Fruit fly (Drosophila melanogaster): ENCODE results near the gene SkpA.

DNA sequence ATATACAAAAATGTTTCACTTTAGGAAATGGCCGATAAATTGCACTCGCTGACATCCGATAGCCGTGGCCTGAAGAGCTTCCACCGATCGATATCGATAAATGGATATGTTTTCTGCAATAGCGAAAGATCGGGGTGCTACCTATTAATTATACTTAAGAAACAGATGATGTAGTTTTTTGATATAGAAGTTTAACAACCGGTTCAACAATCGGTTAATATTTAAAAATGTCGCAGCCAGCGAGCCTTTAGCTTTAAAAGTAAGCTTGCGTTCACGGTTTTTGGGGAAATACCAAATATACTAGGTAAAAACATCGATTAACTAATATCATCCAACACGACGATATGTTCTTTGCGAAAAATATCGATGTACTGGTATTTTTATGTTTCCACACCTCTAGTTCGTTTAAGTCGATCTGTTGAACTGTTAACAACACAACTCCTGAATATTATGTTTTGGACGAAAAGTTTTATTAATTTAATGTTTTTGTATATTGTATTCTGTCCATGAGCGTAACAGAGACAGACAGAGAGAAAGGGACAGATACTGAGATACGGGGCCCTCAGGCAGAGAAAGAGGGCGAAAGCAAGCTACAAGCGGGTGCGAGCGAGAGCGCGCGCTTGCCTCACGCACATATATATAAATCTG is 20.3 kb upstream of the SkpA start, which contains the start of gene Dredd:
- no peak for TF ChIP-seq psq (optimal IDR thresholded peaks at IDR 0.05)
- TF ChIP-seq h (optimal IDR thresholded peaks at IDR 0.05), result no peak
- no peak for TF ChIP-seq Myc (optimal IDR thresholded peaks at IDR 0.05)
- no peak for TF ChIP-seq insv (optimal IDR thresholded peaks at IDR 0.05)
- no peak for TF ChIP-seq ttk (optimal IDR thresholded peaks at IDR 0.05)
- no peak for TF ChIP-seq Sin3A (optimal IDR thresholded peaks at IDR 0.05)
